Worm (Caenorhabditis elegans): ENCODE measurements around the gene W04E12.3.
A peak's percentile ranks its signal among the peaks of the same experiment; 100 is the strongest.

The W04E12.3 gene

ce11 chrV:19744210-19744609 is 2.5 kb downstream of the W04E12.3 start:
- TF ChIP-seq mbf-1 (tag; optimal IDR thresholded peaks at IDR 0.05) (no peak), peb-1 (tag; optimal IDR thresholded peaks at IDR 0.05) (no peak), nhr-11 (tag; optimal IDR thresholded peaks at IDR 0.05) (no peak), nhr-10 (tag; optimal IDR thresholded peaks at IDR 0.05) (no peak), fos-1 (tag; optimal IDR thresholded peaks at IDR 0.05) (no peak), ztf-11 (tag; optimal IDR thresholded peaks at IDR 0.05) (no peak), elt-1 (tag; optimal IDR thresholded peaks at IDR 0.05) (no peak), nhr-237 (tag; optimal IDR thresholded peaks at IDR 0.05) (no peak), egl-27 (tag; optimal IDR thresholded peaks at IDR 0.05) (no peak), sma-9 (GFP tag; optimal IDR thresholded peaks at IDR 0.05) (no peak), sma-9 (tag; optimal IDR thresholded peaks at IDR 0.05) (no peak)

- TF ChIP-seq elt-3 (tag; optimal IDR thresholded peaks at IDR 0.05) = no peak
- no peak for TF ChIP-seq sma-3 (GFP tag; optimal IDR thresholded peaks at IDR 0.05)
- no peak for TF ChIP-seq mdl-1 (tag; optimal IDR thresholded peaks at IDR 0.05)
- TF ChIP-seq sem-4 (tag; optimal IDR thresholded peaks at IDR 0.05) = no peak
- no peak for TF ChIP-seq sma-9 (GFP tag; optimal IDR thresholded peaks at IDR 0.05)
- TF ChIP-seq sma-9 (tag; optimal IDR thresholded peaks at IDR 0.05) = no peak
- no peak for TF ChIP-seq ama-1 (optimal IDR thresholded peaks at IDR 0.05)
- no peak for TF ChIP-seq skn-1 (tag; optimal IDR thresholded peaks at IDR 0.05)
- no peak for TF ChIP-seq crh-2 (tag; optimal IDR thresholded peaks at IDR 0.05)
- no peak for TF ChIP-seq blmp-1 (tag; optimal IDR thresholded peaks at IDR 0.05; ENCODE audit: insufficient read depth)
- TF ChIP-seq unc-39 (tag; optimal IDR thresholded peaks at IDR 0.05) = no peak
- TF ChIP-seq nhr-129 (tag; optimal IDR thresholded peaks at IDR 0.05) = no peak
- TF ChIP-seq ceh-82 (tag; optimal IDR thresholded peaks at IDR 0.05) = no peak
- TF ChIP-seq egl-27 (tag; optimal IDR thresholded peaks at IDR 0.05) = no peak
- TF ChIP-seq dmd-4 (tag; optimal IDR thresholded peaks at IDR 0.05) = no peak
- TF ChIP-seq F13H6.1 (tag; optimal IDR thresholded peaks at IDR 0.05) = no peak
- no peak for TF ChIP-seq Y55F3AM.14 (GFP tag; optimal IDR thresholded peaks at IDR 0.05)
- no peak for TF ChIP-seq elt-1 (tag; optimal IDR thresholded peaks at IDR 0.05)
- TF ChIP-seq ztf-4 (tag; optimal IDR thresholded peaks at IDR 0.05) = no peak
- no peak for TF ChIP-seq ceh-16 (tag; optimal IDR thresholded peaks at IDR 0.05)
- no peak for TF ChIP-seq fos-1 (tag; optimal IDR thresholded peaks at IDR 0.05)
These were observed 4.1 kb downstream of the W04E12.3 start, which contains the start of gene W04E12.5 for ce11 chrV:19745852-19746251. Gene W04E12.5, plus strand, starts transcription at chrV:19746152.

- TF ChIP-seq lsy-2 (tag; optimal IDR thresholded peaks at IDR 0.05) (no peak), skn-1 (tag; optimal IDR thresholded peaks at IDR 0.05) (no peak), nhr-129 (tag; optimal IDR thresholded peaks at IDR 0.05) (no peak), nhr-77 (tag; optimal IDR thresholded peaks at IDR 0.05) (no peak), F13H6.1 (tag; optimal IDR thresholded peaks at IDR 0.05) (no peak), R02D3.7 (tag; optimal IDR thresholded peaks at IDR 0.05) (no peak), nhr-10 (tag; optimal IDR thresholded peaks at IDR 0.05) (no peak), unc-62 (GFP tag; optimal IDR thresholded peaks at IDR 0.05) (no peak), zag-1 (tag; optimal IDR thresholded peaks at IDR 0.05) (no peak), lin-39 (tag; optimal IDR thresholded peaks at IDR 0.05) (no peak)
These were observed 5.4 kb downstream of the W04E12.3 start for ce11 chrV:19747144-19747543.

ce11 chrV:19751124-19751523 is 9.4 kb downstream of the W04E12.3 start, which contains the start of gene clec-49:
Gene clec-49, minus strand, starts transcription at chrV:19751226.
- TF ChIP-seq sma-9 (GFP tag; optimal IDR thresholded peaks at IDR 0.05) = peak; percentile 15
- no peak for TF ChIP-seq sma-9 (tag; optimal IDR thresholded peaks at IDR 0.05)
- TF ChIP-seq C34F6.9 (tag; optimal IDR thresholded peaks at IDR 0.05) = no peak

- TF ChIP-seq lin-13 (GFP tag; optimal IDR thresholded peaks at IDR 0.05) (no peak), mbf-1 (tag; optimal IDR thresholded peaks at IDR 0.05) (no peak), nhr-77 (tag; optimal IDR thresholded peaks at IDR 0.05) (no peak), egl-27 (tag; optimal IDR thresholded peaks at IDR 0.05) (no peak), nhr-6 (tag; optimal IDR thresholded peaks at IDR 0.05) (no peak), snpc-4 (tag; optimal IDR thresholded peaks at IDR 0.05) (no peak), ceh-82 (tag; optimal IDR thresholded peaks at IDR 0.05) (no peak), nhr-129 (tag; optimal IDR thresholded peaks at IDR 0.05) (no peak), mdl-1 (tag; optimal IDR thresholded peaks at IDR 0.05) (no peak), unc-62 (GFP tag; optimal IDR thresholded peaks at IDR 0.05) (no peak), sma-3 (GFP tag; optimal IDR thresholded peaks at IDR 0.05) (no peak), blmp-1 (tag; optimal IDR thresholded peaks at IDR 0.05; ENCODE audit: insufficient read depth) (no peak)
These were observed 11.1 kb downstream of the W04E12.3 start for ce11 chrV:19752879-19753278.

Measured in whole organism, L2 larva.